Worm (Caenorhabditis elegans) whole organism, L3 larva: ENCODE results near the gene Y110A2AL.9.
A peak's percentile ranks its signal among the peaks of the same experiment; 100 is the strongest.

Source experiments
- R02D3.7 ChIP-seq: fragments of 150-350 bp; optimal IDR thresholded peaks from 2 replicates; lab custom pipeline; 2014; ENCODE audit warnings: missing biosample characterization, missing genetic modification characterization
- ZK546.5 ChIP-seq: sonication (generic microtip); optimal IDR thresholded peaks from 2 replicates; lab custom pipeline; 2017; ENCODE audit warnings: missing biosample characterization, missing genetic modification characterization
- ama-1 ChIP-seq: fragments of 150-350 bp; optimal IDR thresholded peaks from 2 replicates; lab custom pipeline; 2018
- ceh-16 ChIP-seq: sonication (generic microtip); optimal IDR thresholded peaks from 2 replicates; lab custom pipeline; 2017; ENCODE audit warnings: missing biosample characterization, missing genetic modification characterization
- ceh-82 ChIP-seq: fragments of 150-350 bp; optimal IDR thresholded peaks from 2 replicates; lab custom pipeline; 2014; ENCODE audit warnings: missing biosample characterization, missing genetic modification characterization
- ceh-9 ChIP-seq: sonication (generic microtip); optimal IDR thresholded peaks from 2 replicates; lab custom pipeline; 2018; ENCODE audit warnings: missing biosample characterization, missing genetic modification characterization
- egl-27 ChIP-seq: sonication (generic microtip); optimal IDR thresholded peaks from 4 replicates; lab custom pipeline; 2017; ENCODE audit warnings: missing biosample characterization, missing genetic modification reagents, missing genetic modification characterization
- egl-5 ChIP-seq: fragments of 150-350 bp; optimal IDR thresholded peaks from 2 replicates; lab custom pipeline; 2017; ENCODE audit warnings: missing biosample characterization, missing genetic modification reagents, missing genetic modification characterization, inconsistent platforms
- elt-1 ChIP-seq: fragments of 150-350 bp; optimal IDR thresholded peaks from 2 replicates; lab custom pipeline; 2014; ENCODE audit warnings: missing biosample characterization, missing genetic modification characterization
- elt-2 ChIP-seq: sonication (generic microtip); optimal IDR thresholded peaks from 2 replicates; lab custom pipeline; 2016; ENCODE audit warnings: missing genetic modification reagents, mild to moderate bottlenecking, missing genetic modification characterization, missing compliant biosample characterization
- elt-3 ChIP-seq, 3 experiments: fragments of 150-350 bp in 1 of 3; sonication (generic microtip) in 2 of 3; optimal IDR thresholded peaks; 2 replicates in 2 of 3; 4 replicates in 1 of 3; lab custom pipeline; 2014 to 2017; ENCODE audit warnings: missing biosample characterization in 3 of 3, missing genetic modification characterization in 3 of 3
- eor-1 ChIP-seq, 2 experiments: fragments of 150-350 bp; optimal IDR thresholded peaks; 2 replicates each; lab custom pipeline; 2014 to 2018; ENCODE audit warnings: missing biosample characterization in 2 of 2, missing genetic modification characterization in 2 of 2
- fkh-10 ChIP-seq: sonication (generic microtip); optimal IDR thresholded peaks from 2 replicates; lab custom pipeline; 2017; ENCODE audit warnings: missing biosample characterization, missing genetic modification reagents, missing genetic modification characterization
- hmg-11 ChIP-seq: sonication (generic microtip); optimal IDR thresholded peaks from 2 replicates; lab custom pipeline; 2016; ENCODE audit warnings: missing genetic modification characterization, missing compliant biosample characterization
- jun-1 ChIP-seq: fragments of 150-350 bp; optimal IDR thresholded peaks from 2 replicates; lab custom pipeline; 2014; ENCODE audit warnings: missing biosample characterization, missing genetic modification reagents, missing genetic modification characterization
- mdl-1 ChIP-seq: fragments of 150-350 bp; optimal IDR thresholded peaks from 2 replicates; lab custom pipeline; 2014; ENCODE audit warnings: missing biosample characterization, missing genetic modification characterization
- nfya-1 ChIP-seq: sonication (generic microtip); optimal IDR thresholded peaks from 2 replicates; lab custom pipeline; 2017; ENCODE audit warnings: missing genetic modification characterization, mild to moderate bottlenecking, missing compliant biosample characterization, antibody characterized with exemption, moderate library complexity; ENCODE audit not compliant: insufficient read depth
- nhr-11 ChIP-seq: fragments of 150-350 bp; optimal IDR thresholded peaks from 2 replicates; lab custom pipeline; 2014; ENCODE audit warnings: missing biosample characterization, missing genetic modification characterization
- nhr-23 ChIP-seq: fragments of 150-350 bp; optimal IDR thresholded peaks from 2 replicates; lab custom pipeline; 2014; ENCODE audit warnings: missing biosample characterization, missing genetic modification reagents, missing genetic modification characterization
- nhr-237 ChIP-seq: fragments of 150-350 bp; optimal IDR thresholded peaks from 2 replicates; lab custom pipeline; 2014; ENCODE audit warnings: missing biosample characterization, missing genetic modification characterization
- nhr-25 ChIP-seq: sonication (generic microtip); optimal IDR thresholded peaks from 2 replicates; lab custom pipeline; 2017; ENCODE audit warnings: missing biosample characterization, missing genetic modification characterization
- nhr-28 ChIP-seq: fragments of 150-350 bp; optimal IDR thresholded peaks from 2 replicates; lab custom pipeline; 2014; ENCODE audit warnings: missing biosample characterization, missing genetic modification characterization
- nhr-43 ChIP-seq: sonication (generic microtip); optimal IDR thresholded peaks from 2 replicates; lab custom pipeline; 2016; ENCODE audit warnings: mild to moderate bottlenecking, missing genetic modification characterization, missing compliant biosample characterization; ENCODE audit not compliant: poor library complexity, severe bottlenecking
- nhr-67 ChIP-seq: fragments of 150-350 bp; optimal IDR thresholded peaks from 2 replicates; lab custom pipeline; 2014; ENCODE audit warnings: missing biosample characterization, missing genetic modification characterization
- nhr-76 ChIP-seq: fragments of 150-350 bp; sonication (generic microtip); optimal IDR thresholded peaks from 5 replicates; lab custom pipeline; 2014; ENCODE audit warnings: missing biosample characterization, missing genetic modification characterization
- nhr-77 ChIP-seq: fragments of 150-350 bp; optimal IDR thresholded peaks from 2 replicates; lab custom pipeline; 2014; ENCODE audit warnings: missing biosample characterization, missing genetic modification characterization
- pha-4 ChIP-seq: fragments of 150-350 bp; optimal IDR thresholded peaks from 2 replicates; lab custom pipeline; 2014; ENCODE audit warnings: missing biosample characterization, missing genetic modification reagents, missing genetic modification characterization
- pqm-1 ChIP-seq: fragments of 150-350 bp; optimal IDR thresholded peaks from 2 replicates; lab custom pipeline; 2017; ENCODE audit warnings: missing biosample characterization, missing genetic modification characterization, inconsistent platforms
- skn-1 ChIP-seq: fragments of 150-350 bp; optimal IDR thresholded peaks from 2 replicates; lab custom pipeline; 2014; ENCODE audit warnings: missing biosample characterization, missing genetic modification characterization
- snpc-4 ChIP-seq: fragments of 150-350 bp; optimal IDR thresholded peaks from 2 replicates; lab custom pipeline; 2014; ENCODE audit warnings: missing biosample characterization, missing genetic modification characterization
- unc-39 ChIP-seq: sonication (generic microtip); optimal IDR thresholded peaks from 4 replicates; lab custom pipeline; 2017; ENCODE audit warnings: missing biosample characterization, missing genetic modification characterization
- unc-62 ChIP-seq: fragments of 150-350 bp; sonication (generic microtip); optimal IDR thresholded peaks from 4 replicates; lab custom pipeline; 2014; ENCODE audit warnings: missing biosample characterization, missing genetic modification reagents, missing genetic modification characterization
- zag-1 ChIP-seq: fragments of 150-350 bp; optimal IDR thresholded peaks from 2 replicates; lab custom pipeline; 2014; ENCODE audit warnings: missing biosample characterization, missing genetic modification characterization
- ztf-11 ChIP-seq: fragments of 150-350 bp; optimal IDR thresholded peaks from 2 replicates; lab custom pipeline; 2014; ENCODE audit warnings: missing biosample characterization, missing genetic modification characterization

The Y110A2AL.9 gene

DNA sequence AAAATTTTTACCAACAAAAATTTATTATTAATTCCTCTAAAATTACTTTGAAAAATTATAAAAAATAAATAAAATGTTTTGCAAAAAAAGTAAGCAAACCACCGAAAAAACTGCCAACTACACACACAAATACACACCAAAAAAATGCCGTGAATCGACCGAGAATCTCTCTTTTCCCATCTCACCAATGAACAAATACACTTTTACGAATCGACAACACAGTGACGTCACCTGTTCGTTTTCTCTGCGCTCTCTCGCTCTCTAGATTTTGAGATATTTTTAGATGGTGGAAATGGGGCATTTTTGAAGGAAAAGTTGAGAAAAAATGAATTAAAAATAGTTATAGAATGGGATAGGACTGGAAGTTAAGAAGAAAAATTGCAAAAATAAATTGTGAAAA is 34.3 kb downstream of the Y110A2AL.9 start:
- TF ChIP-seq nhr-43 (tag; lab: Kevin White, UChicago) (no peak), pha-4 (tag; lab: Kevin White, UChicago) (peak; percentile 82), elt-2 (tag; lab: Kevin White, UChicago) (peak; percentile 6), jun-1 (no peak), nhr-237 (tag; lab: Kevin White, UChicago) (no peak), fkh-10 (GFP tag; lab: Kevin White, UChicago) (no peak), R02D3.7 (tag; lab: Kevin White, UChicago) (no peak), mdl-1 (tag; lab: Kevin White, UChicago) (no peak), nhr-28 (tag; lab: Kevin White, UChicago) (no peak), egl-5 (tag; lab: Kevin White, UChicago) (peak; percentile 25), ceh-9 (tag; lab: Kevin White, UChicago) (no peak), nfya-1 (tag; lab: Kevin White, UChicago) (peak; percentile 64), pqm-1 (tag; lab: Kevin White, UChicago) (peak; percentile 22), hmg-11 (peak; percentile 25)

DNA sequence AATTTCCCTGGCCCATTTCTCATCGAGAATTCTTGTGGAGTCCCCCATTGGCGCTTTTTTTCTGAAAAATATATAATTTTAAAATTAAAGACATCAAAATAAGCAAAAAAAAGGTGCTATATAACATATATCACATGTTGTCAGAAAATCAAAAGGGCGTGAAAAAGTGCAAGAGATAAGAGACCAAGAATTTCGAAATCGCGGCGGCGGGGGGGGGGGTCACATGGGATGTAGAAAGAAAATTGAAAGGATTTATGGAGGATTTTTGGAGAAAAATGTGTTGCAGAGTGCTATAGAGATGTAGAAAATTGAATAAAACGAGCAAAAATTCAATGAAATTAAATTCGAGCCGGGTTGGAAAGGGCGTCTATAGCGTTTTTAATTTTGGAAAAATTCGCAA is 35.3 kb downstream of the Y110A2AL.9 start, which contains the start of gene K12H6.6:
Gene K12H6.6, minus strand, starts transcription at position 61 of the 400 bp plus-strand sequence.
- TF ChIP-seq nhr-67 (no peak), elt-2 (tag; lab: Kevin White, UChicago) (peak; percentile 17)

DNA sequence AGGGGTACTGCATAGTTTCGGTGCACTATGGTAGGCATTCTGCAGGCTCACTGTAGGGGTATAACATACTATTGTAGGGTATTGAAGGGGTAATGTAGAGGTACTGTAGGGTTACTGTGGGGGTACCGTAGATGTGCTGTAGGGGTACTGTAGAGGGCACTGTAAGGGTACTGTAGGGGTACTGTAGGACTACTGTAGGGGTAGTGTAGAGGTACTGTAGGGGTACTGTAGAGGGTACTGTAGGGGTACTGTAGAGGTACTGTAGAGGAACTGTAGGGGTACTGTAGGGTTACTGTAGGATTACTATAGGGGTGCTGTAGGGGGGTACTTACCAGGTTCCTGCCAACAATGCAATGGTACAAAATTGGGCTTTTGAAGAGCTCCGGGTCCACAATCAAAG is 36.3 kb downstream of the Y110A2AL.9 start:
- no peak for TF ChIP-seq pqm-1 (tag; lab: Kevin White, UChicago)

DNA sequence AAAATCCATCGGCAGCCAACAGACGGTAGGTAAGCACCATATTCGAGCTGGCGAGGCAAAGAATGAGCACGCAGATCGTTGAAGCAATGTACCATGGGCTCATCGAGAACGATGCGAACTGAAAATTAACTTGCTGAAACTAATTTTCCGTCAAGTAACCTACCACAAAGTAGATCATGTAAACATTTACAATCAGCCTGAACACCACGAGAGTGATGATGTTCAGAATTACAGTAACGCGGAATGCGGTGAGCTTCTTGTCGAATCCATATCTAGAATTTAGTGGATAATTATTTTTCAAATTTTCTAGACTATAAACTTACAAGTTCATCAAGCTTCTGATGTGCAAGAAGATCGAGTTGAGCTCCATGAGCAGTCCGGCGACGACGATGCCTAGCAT is 37.0 kb downstream of the Y110A2AL.9 start:
- TF ChIP-seq nhr-23 (tag; lab: Kevin White, UChicago) (no peak), skn-1 (tag; lab: Kevin White, UChicago) (no peak), ceh-82 (tag; lab: Kevin White, UChicago) (no peak), ztf-11 (tag; lab: Kevin White, UChicago) (no peak), nhr-11 (tag; lab: Kevin White, UChicago) (no peak), hmg-11 (no peak), nhr-77 (tag; lab: Kevin White, UChicago) (no peak), R02D3.7 (tag; lab: Kevin White, UChicago) (no peak), pqm-1 (tag; lab: Kevin White, UChicago) (no peak), snpc-4 (tag; lab: Kevin White, UChicago) (no peak)

DNA sequence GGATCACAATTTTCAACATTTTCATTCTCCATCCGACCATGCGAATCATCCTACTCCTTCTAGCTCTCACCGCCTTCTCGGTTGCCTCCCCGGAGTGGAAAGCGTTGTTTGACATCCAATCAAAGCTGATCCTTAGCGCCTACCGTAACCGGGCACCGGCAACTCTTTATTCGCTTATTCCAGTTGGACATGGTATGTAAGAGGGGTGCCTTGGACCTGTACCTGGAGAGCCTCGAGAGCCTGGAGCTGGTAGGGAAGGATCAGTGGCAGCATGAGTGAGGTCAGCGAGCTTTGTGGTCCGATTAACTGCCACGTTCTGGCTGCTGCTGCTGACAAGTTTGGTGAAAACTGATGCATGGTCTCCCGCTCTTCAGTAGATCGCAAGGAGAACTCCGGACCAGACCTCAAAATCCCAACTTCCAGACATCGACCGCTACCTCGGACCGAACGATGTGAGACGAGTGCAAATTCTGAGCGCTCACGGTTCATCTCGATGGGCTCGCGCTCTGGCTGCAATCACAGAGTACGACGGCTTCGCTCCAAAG is 38.5 kb downstream of the Y110A2AL.9 start, which contains the start of gene K12H6.8:
Gene K12H6.8, plus strand, starts transcription at position 38 of the 545 bp plus-strand sequence.
- TF ChIP-seq elt-3 (tag; optimal IDR thresholded peaks at IDR 0.05; lab: Kevin White, UChicago) (no peak), nhr-43 (tag; lab: Kevin White, UChicago) (no peak), ztf-11 (tag; lab: Kevin White, UChicago) (no peak)

DNA sequence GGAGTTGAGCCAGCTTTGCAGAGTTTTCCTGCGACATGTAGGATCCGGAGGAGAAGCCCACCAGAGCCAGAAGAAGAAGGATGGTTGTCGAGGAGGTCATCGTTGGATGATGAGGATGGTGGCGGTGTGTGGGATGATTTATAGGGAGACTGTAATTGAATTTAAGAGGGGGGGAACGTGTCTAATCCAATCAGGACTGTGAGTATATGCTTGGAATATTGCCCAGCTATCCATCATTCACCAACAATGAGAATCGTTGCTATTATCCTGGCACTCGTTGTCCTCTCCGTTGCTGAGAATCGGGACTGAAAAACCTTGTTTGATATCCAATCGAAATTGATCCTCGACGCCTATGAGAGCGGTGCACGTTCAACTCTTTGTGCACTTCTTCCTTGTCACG is 40.4 kb downstream of the Y110A2AL.9 start, which contains the start of gene K12H6.5:
Gene K12H6.5, minus strand, starts transcription at position 101 of the 400 bp plus-strand sequence.
- TF ChIP-seq nhr-28 (tag; lab: Kevin White, UChicago) = no peak
- no peak for TF ChIP-seq unc-62
- no peak for TF ChIP-seq unc-39 (tag; lab: Kevin White, UChicago)
- TF ChIP-seq ZK546.5 = no peak
- no peak for TF ChIP-seq elt-2 (tag; lab: Kevin White, UChicago)
- no peak for TF ChIP-seq ceh-16 (tag; lab: Kevin White, UChicago)
- TF ChIP-seq elt-3 (tag; optimal IDR thresholded peaks at IDR 0.05; lab: Kevin White, UChicago) = no peak
- TF ChIP-seq eor-1 (tag; optimal IDR thresholded peaks at IDR 0.05; lab: Kevin White, UChicago) = no peak
- no peak for TF ChIP-seq nhr-11 (tag; lab: Kevin White, UChicago)
- TF ChIP-seq zag-1 (tag; lab: Kevin White, UChicago) = no peak
- no peak for TF ChIP-seq egl-27 (tag; lab: Kevin White, UChicago)
- no peak for TF ChIP-seq elt-1
- no peak for TF ChIP-seq nhr-23 (tag; lab: Kevin White, UChicago)
- no peak for TF ChIP-seq nhr-25 (tag; lab: Kevin White, UChicago)
- TF ChIP-seq nhr-76 = no peak
- no peak for TF ChIP-seq ama-1
